Worm (Caenorhabditis elegans) whole organism, L2 larva: ENCODE data around the gene cyp-33C4.

ENCODE experiments used
- F13H6.1 ChIP-seq: sonication (generic microtip); optimal IDR thresholded peaks from 2 replicates; lab custom pipeline; 2016; ENCODE audit warnings: missing genetic modification characterization, missing compliant biosample characterization
- R02D3.7 ChIP-seq: fragments of 150-350 bp; optimal IDR thresholded peaks from 2 replicates; lab custom pipeline; 2014; ENCODE audit warnings: missing biosample characterization, missing genetic modification characterization
- Y55F3AM.14 ChIP-seq: fragments of 200-800 bp; sonication (Bioruptor generic); optimal IDR thresholded peaks from 2 replicates; lab custom pipeline; 2018; ENCODE audit warnings: mild to moderate bottlenecking, missing genetic modification characterization, missing compliant biosample characterization
- ZK546.5 ChIP-seq: sonication (generic microtip); optimal IDR thresholded peaks from 2 replicates; lab custom pipeline; 2017; ENCODE audit warnings: missing biosample characterization, missing genetic modification characterization
- alr-1 ChIP-seq: fragments of 150-350 bp; optimal IDR thresholded peaks from 2 replicates; lab custom pipeline; 2014; ENCODE audit warnings: missing biosample characterization, missing genetic modification characterization
- aly-2 ChIP-seq: fragments of 150-350 bp; optimal IDR thresholded peaks from 2 replicates; lab custom pipeline; 2014; ENCODE audit warnings: missing biosample characterization, missing genetic modification characterization
- ama-1 ChIP-seq: fragments of 150-350 bp; optimal IDR thresholded peaks from 2 replicates; lab custom pipeline; 2018; ENCODE audit warnings: inconsistent platforms
- blmp-1 ChIP-seq: sonication (generic microtip); optimal IDR thresholded peaks from 2 replicates; lab custom pipeline; 2017; ENCODE audit warnings: missing genetic modification characterization, mild to moderate bottlenecking, missing compliant biosample characterization, antibody characterized with exemption, moderate library complexity; ENCODE audit not compliant: insufficient read depth
- ceh-16 ChIP-seq: fragments of 150-350 bp; optimal IDR thresholded peaks from 2 replicates; lab custom pipeline; 2014; ENCODE audit warnings: missing biosample characterization, missing genetic modification characterization
- crh-2 ChIP-seq: sonication (generic microtip); optimal IDR thresholded peaks from 2 replicates; lab custom pipeline; 2017; ENCODE audit warnings: missing biosample characterization, missing genetic modification characterization
- dmd-4 ChIP-seq: sonication (generic microtip); optimal IDR thresholded peaks from 2 replicates; lab custom pipeline; 2017; ENCODE audit warnings: missing biosample characterization, missing genetic modification characterization
- egl-27 ChIP-seq: sonication (generic microtip); optimal IDR thresholded peaks from 3 replicates; lab custom pipeline; 2017; ENCODE audit warnings: missing biosample characterization, missing genetic modification reagents, missing genetic modification characterization
- elt-1 ChIP-seq: fragments of 150-350 bp; optimal IDR thresholded peaks from 2 replicates; lab custom pipeline; 2014; ENCODE audit warnings: missing biosample characterization, missing genetic modification characterization
- elt-3 ChIP-seq: sonication (generic microtip); optimal IDR thresholded peaks from 2 replicates; lab custom pipeline; 2017; ENCODE audit warnings: missing biosample characterization, missing genetic modification characterization
- fos-1 ChIP-seq: fragments of 150-350 bp; optimal IDR thresholded peaks from 2 replicates; lab custom pipeline; 2014; ENCODE audit warnings: missing biosample characterization, missing genetic modification characterization
- gmeb-1 ChIP-seq: fragments of 150-350 bp; optimal IDR thresholded peaks from 2 replicates; lab custom pipeline; 2014; ENCODE audit warnings: missing biosample characterization, missing genetic modification characterization
- lin-11 ChIP-seq: fragments of 150-350 bp; sonication (generic microtip); optimal IDR thresholded peaks from 2 replicates; lab custom pipeline; 2014; ENCODE audit warnings: missing biosample characterization, missing genetic modification characterization, inconsistent platforms, mixed read lengths
- lin-39 ChIP-seq: fragments of 150-350 bp; optimal IDR thresholded peaks from 2 replicates; lab custom pipeline; 2014; ENCODE audit warnings: missing biosample characterization, missing genetic modification reagents, missing genetic modification characterization
- lsy-2 ChIP-seq, 2 experiments: fragments of 150-350 bp in 1 of 2; sonication (generic microtip) in 1 of 2; optimal IDR thresholded peaks; 2 replicates each; lab custom pipeline; 2014 to 2017; ENCODE audit warnings: missing biosample characterization in 2 of 2, missing genetic modification characterization in 2 of 2
- nhr-10 ChIP-seq: sonication (generic microtip); optimal IDR thresholded peaks from 2 replicates; lab custom pipeline; 2017; ENCODE audit warnings: missing biosample characterization, missing genetic modification characterization
- nhr-11 ChIP-seq: fragments of 150-350 bp; optimal IDR thresholded peaks from 2 replicates; lab custom pipeline; 2014; ENCODE audit warnings: missing biosample characterization, missing genetic modification characterization
- nhr-12 ChIP-seq: fragments of 150-350 bp; optimal IDR thresholded peaks from 2 replicates; lab custom pipeline; 2014; ENCODE audit warnings: missing biosample characterization, missing genetic modification characterization
- nhr-129 ChIP-seq: fragments of 150-350 bp; optimal IDR thresholded peaks from 2 replicates; lab custom pipeline; 2014; ENCODE audit warnings: missing biosample characterization, missing genetic modification characterization
- nhr-21 ChIP-seq: fragments of 150-350 bp; optimal IDR thresholded peaks from 2 replicates; lab custom pipeline; 2014; ENCODE audit warnings: missing biosample characterization, missing genetic modification characterization
- nhr-23 ChIP-seq: fragments of 150-350 bp; optimal IDR thresholded peaks from 2 replicates; lab custom pipeline; 2014; ENCODE audit warnings: missing biosample characterization, missing genetic modification reagents, missing genetic modification characterization
- nhr-25 ChIP-seq: fragments of 150-350 bp; sonication (generic microtip); optimal IDR thresholded peaks from 3 replicates; lab custom pipeline; 2014; ENCODE audit warnings: missing biosample characterization, missing genetic modification characterization
- nhr-6 ChIP-seq: fragments of 150-350 bp; optimal IDR thresholded peaks from 2 replicates; lab custom pipeline; 2014; ENCODE audit warnings: missing biosample characterization, missing genetic modification characterization
- nhr-77 ChIP-seq: fragments of 150-350 bp; optimal IDR thresholded peaks from 2 replicates; lab custom pipeline; 2014; ENCODE audit warnings: missing biosample characterization, missing genetic modification characterization
- peb-1 ChIP-seq: fragments of 150-350 bp; optimal IDR thresholded peaks from 2 replicates; lab custom pipeline; 2014; ENCODE audit warnings: missing biosample characterization, missing genetic modification characterization
- sem-4 ChIP-seq: fragments of 150-350 bp; optimal IDR thresholded peaks from 2 replicates; lab custom pipeline; 2014; ENCODE audit warnings: missing biosample characterization, missing genetic modification reagents, missing genetic modification characterization
- skn-1 ChIP-seq: sonication (generic microtip); optimal IDR thresholded peaks from 2 replicates; lab custom pipeline; 2017; ENCODE audit warnings: missing biosample characterization, missing genetic modification characterization
- sma-9 ChIP-seq, 2 experiments: fragments of 150-350 bp in 1 of 2; sonication (generic microtip) in 1 of 2; optimal IDR thresholded peaks; 2 replicates each; lab custom pipeline; 2014 to 2016; ENCODE audit warnings: missing genetic modification characterization in 2 of 2, mild to moderate bottlenecking in 1 of 2, missing biosample characterization in 1 of 2, missing compliant biosample characterization in 1 of 2, missing genetic modification reagents in 1 of 2, moderate library complexity in 1 of 2
- snpc-4 ChIP-seq: fragments of 150-350 bp; optimal IDR thresholded peaks from 2 replicates; lab custom pipeline; 2014; ENCODE audit warnings: missing biosample characterization, missing genetic modification characterization
- unc-39 ChIP-seq: fragments of 150-350 bp; optimal IDR thresholded peaks from 2 replicates; lab custom pipeline; 2014; ENCODE audit warnings: missing biosample characterization, missing genetic modification characterization
- unc-55 ChIP-seq: fragments of 150-350 bp; sonication (generic microtip); optimal IDR thresholded peaks from 3 replicates; lab custom pipeline; 2014; ENCODE audit warnings: missing biosample characterization, missing genetic modification reagents, missing genetic modification characterization
- unc-62 ChIP-seq: fragments of 150-350 bp; optimal IDR thresholded peaks from 2 replicates; lab custom pipeline; 2014; ENCODE audit warnings: missing biosample characterization, missing genetic modification reagents, missing genetic modification characterization
- zag-1 ChIP-seq: fragments of 150-350 bp; optimal IDR thresholded peaks from 2 replicates; lab custom pipeline; 2014; ENCODE audit warnings: missing biosample characterization, missing genetic modification characterization
- ztf-11 ChIP-seq: sonication (generic microtip); optimal IDR thresholded peaks from 2 replicates; lab custom pipeline; 2017; ENCODE audit warnings: missing biosample characterization, missing genetic modification characterization
- ztf-4 ChIP-seq: fragments of 150-350 bp; optimal IDR thresholded peaks from 2 replicates; lab custom pipeline; 2014; ENCODE audit warnings: missing biosample characterization, missing genetic modification characterization

The cyp-33C4 gene

DNA sequence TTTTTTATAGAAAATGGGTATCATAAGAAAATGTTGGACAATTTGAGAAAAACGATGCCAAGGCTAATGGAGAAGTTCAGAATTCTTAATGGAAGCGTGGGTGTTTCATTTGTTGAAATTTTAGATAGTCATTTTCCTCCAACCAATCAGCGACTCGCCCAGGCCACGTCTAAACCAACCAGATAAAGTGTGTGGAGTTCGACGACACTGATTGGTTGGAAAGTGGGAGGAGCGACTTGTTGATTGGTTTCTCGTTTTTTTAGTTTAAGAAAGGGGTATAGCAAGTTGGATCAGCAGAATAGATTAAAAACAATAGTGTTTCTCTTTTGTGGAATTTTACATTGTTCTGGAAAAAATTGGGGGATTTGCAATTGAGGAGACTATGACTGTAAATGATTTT lies 28.4 kb upstream of the cyp-33C4 start:
- no peak for TF ChIP-seq egl-27 (tag; lab: Kevin White, UChicago)
- no peak for TF ChIP-seq nhr-10 (tag; lab: Kevin White, UChicago)
- TF ChIP-seq sem-4, result no peak
- TF ChIP-seq snpc-4 (tag; lab: Kevin White, UChicago), result no peak
- TF ChIP-seq ZK546.5 (tag; lab: Kevin White, UChicago), result no peak
- TF ChIP-seq Y55F3AM.14 (GFP tag; lab: Kevin White, UChicago), result no peak
- TF ChIP-seq nhr-129 (tag; lab: Kevin White, UChicago), result no peak
- no peak for TF ChIP-seq ceh-16 (tag; lab: Kevin White, UChicago)
- TF ChIP-seq unc-62 (GFP tag; lab: Kevin White, UChicago), result no peak
- no peak for TF ChIP-seq ztf-4
- no peak for TF ChIP-seq dmd-4 (tag; lab: Kevin White, UChicago)

- TF ChIP-seq nhr-12, result no peak
- TF ChIP-seq nhr-129 (tag; lab: Kevin White, UChicago), result peak; percentile 7
- no peak for TF ChIP-seq elt-3 (tag; lab: Kevin White, UChicago)
- peak; percentile 3 for TF ChIP-seq F13H6.1 (tag; lab: Kevin White, UChicago)
- no peak for TF ChIP-seq elt-1
- no peak for TF ChIP-seq ztf-11 (tag; lab: Kevin White, UChicago)
- TF ChIP-seq nhr-77 (tag; lab: Kevin White, UChicago), result no peak
- TF ChIP-seq blmp-1 (tag; lab: Kevin White, UChicago), result no peak
- TF ChIP-seq egl-27 (tag; lab: Kevin White, UChicago), result no peak
- TF ChIP-seq nhr-23 (tag; lab: Kevin White, UChicago), result no peak
- peak; percentile 38 for TF ChIP-seq crh-2 (tag; lab: Kevin White, UChicago)
- TF ChIP-seq nhr-21 (tag; lab: Kevin White, UChicago), result no peak
- no peak for TF ChIP-seq skn-1 (tag; lab: Kevin White, UChicago)
- peak; percentile 73 for TF ChIP-seq sma-9 (GFP tag; optimal IDR thresholded peaks at IDR 0.05; lab: Kevin White, UChicago)
- no peak for TF ChIP-seq sma-9 (tag; optimal IDR thresholded peaks at IDR 0.05; lab: Kevin White, UChicago)
- TF ChIP-seq nhr-11, result no peak
- no peak for TF ChIP-seq lin-11 (tag; lab: Kevin White, UChicago)
- no peak for TF ChIP-seq alr-1 (tag; lab: Kevin White, UChicago)
- TF ChIP-seq zag-1, result no peak
- TF ChIP-seq fos-1 (tag; lab: Kevin White, UChicago), result peak; percentile 23
- TF ChIP-seq aly-2 (tag; lab: Kevin White, UChicago), result no peak
- TF ChIP-seq unc-39 (tag; lab: Kevin White, UChicago), result no peak
- TF ChIP-seq peb-1, result no peak
- no peak for TF ChIP-seq lin-39 (tag; lab: Kevin White, UChicago)
- TF ChIP-seq ama-1, result no peak
- no peak for TF ChIP-seq nhr-6
- no peak for TF ChIP-seq ztf-4
- no peak for TF ChIP-seq nhr-25
- no peak for TF ChIP-seq R02D3.7 (tag; lab: Kevin White, UChicago)
Measured at ce11 chrV:2211936-2212335, 24.0 kb upstream of the cyp-33C4 start, which contains the start of gene nhr-133. Gene nhr-133, minus strand, starts transcription at chrV:2212118.

DNA sequence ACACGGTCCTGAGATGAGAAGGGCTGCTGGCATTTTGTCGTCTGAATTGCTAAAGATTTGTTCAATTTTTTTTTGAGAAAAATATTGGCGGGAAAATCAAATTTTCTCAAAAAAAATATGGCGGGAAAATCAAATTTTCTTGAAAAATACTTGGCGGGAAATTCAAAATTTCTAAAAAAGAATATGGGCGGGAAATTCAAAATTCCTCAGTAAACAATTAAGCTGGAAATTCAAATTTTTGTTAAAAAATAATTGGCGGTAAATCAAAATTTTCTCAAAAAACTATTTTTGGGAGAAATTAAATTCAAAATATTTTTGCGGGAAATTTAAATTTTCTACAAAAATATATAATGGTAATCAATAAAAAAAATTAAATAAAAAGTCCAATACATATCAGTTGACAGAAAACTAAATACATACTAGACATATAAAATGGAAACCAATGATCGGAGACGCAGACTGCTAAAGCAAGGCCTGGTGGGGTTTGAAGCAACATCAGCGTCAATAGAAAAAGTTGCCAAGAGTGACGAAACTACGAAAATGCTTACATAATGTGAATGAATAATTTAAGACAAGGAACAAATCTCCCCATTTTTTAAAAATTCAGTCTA lies 21.4 kb upstream of the cyp-33C4 start, which contains the start of gene nhr-184:
TSS of gene nhr-184 (minus strand) at position 51 of the 611 bp plus-strand sequence.
- no peak for TF ChIP-seq lin-11 (tag; lab: Kevin White, UChicago)
- peak; percentile 2 for TF ChIP-seq gmeb-1
- TF ChIP-seq unc-55 (GFP tag; lab: Kevin White, UChicago), result peak; percentile 30
- no peak for TF ChIP-seq nhr-25
- peak; percentile 35 for TF ChIP-seq sma-9 (GFP tag; optimal IDR thresholded peaks at IDR 0.05; lab: Kevin White, UChicago)
- no peak for TF ChIP-seq sma-9 (tag; optimal IDR thresholded peaks at IDR 0.05; lab: Kevin White, UChicago)
- peak in 1 of 2 experiments; percentile 21 for TF ChIP-seq lsy-2 (tag; optimal IDR thresholded peaks at IDR 0.05; lab: Kevin White, UChicago)
- TF ChIP-seq fos-1 (tag; lab: Kevin White, UChicago), result peak; percentile 56
